Fruit fly (Drosophila melanogaster) whole organism, embryonic: ENCODE results near the gene CG46303.

Source experiments
- ATbp ChIP-seq: fragments of 200-800 bp; sonication (Bioruptor generic); optimal IDR thresholded peaks from 2 replicates; lab custom pipeline; 2017; ENCODE audit warnings: missing biosample characterization, mild to moderate bottlenecking, missing genetic modification characterization, missing genetic modification reagents
- Aef1 ChIP-seq: fragments of 200-800 bp; sonication (Bioruptor generic); IDR thresholded peaks from 3 replicates; pipeline ENCODE4 v1.3.6; 2022; ENCODE audit warnings: missing biosample characterization, missing genetic modification characterization
- Atf3 ChIP-seq: fragments of 200-800 bp; sonication (Bioruptor generic); optimal IDR thresholded peaks from 3 replicates; lab custom pipeline; 2016; ENCODE audit warnings: missing biosample characterization, missing genetic modification characterization
- Bdp1 ChIP-seq: fragments of 200-800 bp; sonication (Bioruptor generic); optimal IDR thresholded peaks from 3 replicates; lab custom pipeline; 2016; ENCODE audit warnings: missing biosample characterization, missing genetic modification characterization
- CG1024 ChIP-seq: fragments of 200-800 bp; sonication (Bioruptor generic); IDR thresholded peaks from 2 replicates; pipeline ENCODE4 v1.3.6; 2022; ENCODE audit warnings: missing biosample characterization, missing genetic modification characterization
- CG11093 ChIP-seq: fragments of 200-800 bp; sonication (Bioruptor generic); IDR thresholded peaks from 3 replicates; pipeline ENCODE4 v1.3.6; 2022; ENCODE audit warnings: missing biosample characterization, missing genetic modification characterization
- CG14965 ChIP-seq: fragments of 200-800 bp; sonication (Bioruptor generic); optimal IDR thresholded peaks from 2 replicates; lab custom pipeline; 2016; ENCODE audit warnings: missing biosample characterization, missing genetic modification characterization, borderline replicate concordance
- CG16815 ChIP-seq: fragments of 200-800 bp; sonication (Bioruptor generic); optimal IDR thresholded peaks from 3 replicates; lab custom pipeline; 2017; ENCODE audit warnings: missing biosample characterization, mild to moderate bottlenecking, missing genetic modification characterization
- CG16863 ChIP-seq: fragments of 200-800 bp; sonication (Bioruptor generic); optimal IDR thresholded peaks from 3 replicates; lab custom pipeline; 2016; ENCODE audit warnings: missing biosample characterization, missing genetic modification characterization
- CG17568 ChIP-seq: fragments of 200-800 bp; sonication (Bioruptor generic); optimal IDR thresholded peaks from 2 replicates; lab custom pipeline; 2018; ENCODE audit warnings: missing biosample characterization, mild to moderate bottlenecking, missing genetic modification characterization, moderate library complexity
- CG30403 ChIP-seq: fragments of 200-800 bp; sonication (Bioruptor generic); optimal IDR thresholded peaks from 3 replicates; lab custom pipeline; 2016; ENCODE audit warnings: missing biosample characterization, missing genetic modification characterization
- CG5953 ChIP-seq: fragments of 200-800 bp; sonication (Bioruptor generic); IDR thresholded peaks from 2 replicates; pipeline ENCODE4 v1.3.6; 2022; ENCODE audit warnings: missing biosample characterization, missing genetic modification characterization
- CG6254 ChIP-seq: fragments of 200-800 bp; sonication (Bioruptor generic); optimal IDR thresholded peaks from 3 replicates; lab custom pipeline; 2017; ENCODE audit warnings: mild to moderate bottlenecking, missing biosample characterization, missing genetic modification reagents, missing genetic modification characterization
- CG6791 ChIP-seq: fragments of 200-800 bp; sonication (Bioruptor generic); IDR thresholded peaks from 3 replicates; pipeline ENCODE4 v1.3.6; 2022; ENCODE audit warnings: missing biosample characterization, missing genetic modification characterization; ENCODE audit not compliant: partially characterized antibody
- CG7786 ChIP-seq: fragments of 200-800 bp; sonication (Bioruptor generic); optimal IDR thresholded peaks from 2 replicates; lab custom pipeline; 2016; ENCODE audit warnings: missing biosample characterization, missing genetic modification characterization
- CG8089 ChIP-seq: fragments of 200-800 bp; sonication (Bioruptor generic); optimal IDR thresholded peaks from 3 replicates; lab custom pipeline; 2016; ENCODE audit warnings: missing biosample characterization, missing genetic modification characterization
- CG8281 ChIP-seq: fragments of 200-800 bp; sonication (Bioruptor generic); optimal IDR thresholded peaks from 2 replicates; lab custom pipeline; 2018; ENCODE audit warnings: missing biosample characterization, mild to moderate bottlenecking, missing genetic modification characterization, moderate library complexity
- CG9817 ChIP-seq: fragments of 200-800 bp; sonication (Bioruptor generic); optimal IDR thresholded peaks from 2 replicates; lab custom pipeline; 2018; ENCODE audit warnings: missing biosample characterization, mild to moderate bottlenecking, missing genetic modification characterization, moderate library complexity
- CTCF ChIP-seq: fragments of 200-800 bp; sonication (Bioruptor generic); optimal IDR thresholded peaks from 2 replicates; lab custom pipeline; 2017; ENCODE audit warnings: missing biosample characterization, mild to moderate bottlenecking, missing genetic modification characterization, moderate library complexity
- Dip2 ChIP-seq: fragments of 200-800 bp; sonication (Bioruptor generic); IDR thresholded peaks from 2 replicates; pipeline ENCODE4 v1.3.6; 2022; ENCODE audit warnings: missing biosample characterization, missing genetic modification characterization
- Dref ChIP-seq: fragments of 200-800 bp; sonication (Bioruptor generic); IDR thresholded peaks from 2 replicates; pipeline ENCODE4 v1.3.6; 2022; ENCODE audit warnings: missing biosample characterization, missing genetic modification characterization
- Drgx ChIP-seq: fragments of 200-800 bp; sonication (Bioruptor generic); IDR thresholded peaks from 2 replicates; pipeline ENCODE4 v1.3.6; 2022; ENCODE audit warnings: missing biosample characterization, missing genetic modification characterization
- E2f1 ChIP-seq: fragments of 200-800 bp; sonication (Bioruptor generic); IDR thresholded peaks from 2 replicates; pipeline ENCODE4 v1.3.6; 2022; ENCODE audit warnings: missing biosample characterization, missing genetic modification characterization
- Elba2 ChIP-seq: fragments of 200-800 bp; sonication (Bioruptor generic); optimal IDR thresholded peaks from 3 replicates; lab custom pipeline; 2016; ENCODE audit warnings: missing biosample characterization, missing genetic modification characterization
- Ets65A ChIP-seq: fragments of 200-800 bp; sonication (Bioruptor generic); peaks from one replicate; lab custom pipeline; 2016; ENCODE audit warnings: missing biosample characterization, missing genetic modification characterization
- Gug ChIP-seq: fragments of 200-800 bp; sonication (Bioruptor generic); IDR thresholded peaks from 4 replicates; pipeline ENCODE4 v1.3.6; 2022; ENCODE audit warnings: missing biosample characterization, missing genetic modification characterization
- HmgD ChIP-seq: fragments of 200-800 bp; sonication (Bioruptor generic); optimal IDR thresholded peaks from 3 replicates; lab custom pipeline; 2016; ENCODE audit warnings: missing biosample characterization, missing genetic modification characterization
- NFAT ChIP-seq: fragments of 200-800 bp; sonication (Bioruptor generic); IDR thresholded peaks from 2 replicates; pipeline ENCODE4 v1.3.6; 2022; ENCODE audit warnings: missing biosample characterization, missing genetic modification characterization
- Oli ChIP-seq: fragments of 200-800 bp; sonication (Bioruptor generic); optimal IDR thresholded peaks from 2 replicates; lab custom pipeline; 2018; ENCODE audit warnings: missing biosample characterization, mild to moderate bottlenecking, missing genetic modification characterization, moderate library complexity
- Ptx1 ChIP-seq: fragments of 200-800 bp; sonication (Bioruptor generic); IDR thresholded peaks from 2 replicates; pipeline ENCODE4 v1.3.6; 2022; ENCODE audit warnings: missing biosample characterization, missing genetic modification characterization
- Ravus ChIP-seq: fragments of 200-800 bp; sonication (Bioruptor generic); IDR thresholded peaks from 2 replicates; pipeline ENCODE4 v1.3.6; 2022; ENCODE audit warnings: missing biosample characterization, missing genetic modification characterization
- Sox100B ChIP-seq: fragments of 200-800 bp; sonication (Bioruptor generic); optimal IDR thresholded peaks from 3 replicates; lab custom pipeline; 2018; ENCODE audit warnings: missing biosample characterization, mild to moderate bottlenecking, missing genetic modification characterization
- chn ChIP-seq: fragments of 200-800 bp; sonication (Bioruptor generic); optimal IDR thresholded peaks from 2 replicates; lab custom pipeline; 2016; ENCODE audit warnings: missing biosample characterization, missing genetic modification characterization
- disco-r ChIP-seq: fragments of 200-800 bp; sonication (Bioruptor generic); optimal IDR thresholded peaks from 2 replicates; lab custom pipeline; 2016; ENCODE audit warnings: missing biosample characterization, missing genetic modification characterization
- en ChIP-seq: fragments of 200-800 bp; sonication (Bioruptor generic); optimal IDR thresholded peaks from 2 replicates; lab custom pipeline; 2016; ENCODE audit warnings: missing biosample characterization, missing genetic modification characterization
- ewg ChIP-seq: fragments of 200-800 bp; sonication (Bioruptor generic); optimal IDR thresholded peaks from 3 replicates; lab custom pipeline; 2017; ENCODE audit warnings: mild to moderate bottlenecking, missing biosample characterization, missing genetic modification reagents, missing genetic modification characterization
- fd102C ChIP-seq: fragments of 200-800 bp; sonication (Bioruptor generic); optimal IDR thresholded peaks from 2 replicates; lab custom pipeline; 2018; ENCODE audit warnings: missing biosample characterization, mild to moderate bottlenecking, missing genetic modification characterization, moderate library complexity
- ftz-f1 ChIP-seq: fragments of 200-800 bp; sonication (Bioruptor generic); optimal IDR thresholded peaks from 2 replicates; lab custom pipeline; 2016; ENCODE audit warnings: missing biosample characterization, missing genetic modification characterization
- grn ChIP-seq: fragments of 200-800 bp; sonication (Bioruptor generic); optimal IDR thresholded peaks from 3 replicates; lab custom pipeline; 2017; ENCODE audit warnings: missing biosample characterization, missing genetic modification characterization
- gt ChIP-seq: fragments of 200-800 bp; sonication (Bioruptor generic); IDR thresholded peaks from 2 replicates; pipeline ENCODE4 v1.3.6; 2022; ENCODE audit warnings: missing biosample characterization, missing genetic modification characterization
- hth ChIP-seq: fragments of >200 bp; optimal IDR thresholded peaks from 2 replicates; lab custom pipeline; 2017; ENCODE audit warnings: inconsistent platforms
- jing ChIP-seq: fragments of 200-800 bp; sonication (Bioruptor generic); optimal IDR thresholded peaks from 2 replicates; lab custom pipeline; 2018; ENCODE audit warnings: missing biosample characterization, mild to moderate bottlenecking, missing genetic modification characterization
- lmd ChIP-seq: fragments of 200-800 bp; sonication (Bioruptor generic); IDR thresholded peaks from 2 replicates; pipeline ENCODE4 v1.3.6; 2022; ENCODE audit warnings: missing biosample characterization, missing genetic modification characterization
- phol ChIP-seq: fragments of 200-800 bp; sonication (Bioruptor generic); optimal IDR thresholded peaks from 3 replicates; lab custom pipeline; 2018; ENCODE audit warnings: missing biosample characterization, mild to moderate bottlenecking, missing genetic modification characterization, moderate library complexity
- prd ChIP-seq, 3 experiments: fragments of >200 bp in 2 of 3; fragments of 200-800 bp in 1 of 3; sonication (Bioruptor generic) in 1 of 3; optimal IDR thresholded peaks in 2 of 3; IDR thresholded peaks in 1 of 3; 2 replicates in 2 of 3; 3 replicates in 1 of 3; pipeline versions ENCODE4 v1.3.6 to Lab custom; 2017 to 2022; ENCODE audit warnings: missing biosample characterization in 1 of 3, missing genetic modification characterization in 1 of 3
- pros ChIP-seq: fragments of 200-800 bp; sonication (Bioruptor generic); optimal IDR thresholded peaks from 3 replicates; lab custom pipeline; 2019; ENCODE audit warnings: missing biosample characterization, mild to moderate bottlenecking, missing genetic modification characterization, moderate library complexity
- sim ChIP-seq: fragments of 200-800 bp; sonication (Bioruptor generic); IDR thresholded peaks from 2 replicates; pipeline ENCODE4 v1.3.6; 2022; ENCODE audit warnings: missing biosample characterization, missing genetic modification characterization
- sqz ChIP-seq: fragments of 200-800 bp; sonication (Bioruptor generic); optimal IDR thresholded peaks from 3 replicates; lab custom pipeline; 2018; ENCODE audit warnings: missing biosample characterization, mild to moderate bottlenecking, missing genetic modification characterization
- tna ChIP-seq: fragments of 200-800 bp; sonication (Bioruptor generic); IDR thresholded peaks from 2 replicates; pipeline ENCODE4 v1.3.6; 2022; ENCODE audit warnings: missing biosample characterization, missing genetic modification characterization; ENCODE audit not compliant: partially characterized antibody
- twi ChIP-seq: fragments of 200-800 bp; optimal IDR thresholded peaks from 2 replicates; lab custom pipeline; 2019; ENCODE audit warnings: missing biosample characterization, mild to moderate bottlenecking, missing genetic modification characterization, moderate library complexity
- unpg ChIP-seq: fragments of 200-800 bp; sonication (Bioruptor generic); optimal IDR thresholded peaks from 3 replicates; lab custom pipeline; 2018; ENCODE audit warnings: missing biosample characterization, mild to moderate bottlenecking, missing genetic modification characterization, moderate library complexity
- vnd ChIP-seq: fragments of 200-800 bp; sonication (Bioruptor generic); IDR thresholded peaks from 3 replicates; pipeline ENCODE4 v1.3.6; 2022; ENCODE audit warnings: missing biosample characterization, missing genetic modification characterization; ENCODE audit not compliant: partially characterized antibody

Gene CG46303

dm6 chr3R:5833948-5834504 is 12.3 kb downstream of the CG46303 start (continued):
- TF ChIP-seq CG11093 (GFP tag; lab: Robert Waterston, UW) = 0 out of 3 replicates have a peak, but pooled peaks have one; percentile 10
- TF ChIP-seq Ravus (GFP tag; lab: Robert Waterston, UW) = no peak
- TF ChIP-seq hth (lab: Kevin White, UChicago) = no peak
- TF ChIP-seq CG16863 (GFP tag; lab: Kevin White, UChicago) = peak; percentile 6
- TF ChIP-seq phol (tag; lab: Kevin White, UChicago) = no peak
- TF ChIP-seq chn (GFP tag; lab: Kevin White, UChicago) = no peak
- TF ChIP-seq sqz (GFP tag; lab: Kevin White, UChicago) = no peak
- TF ChIP-seq Bdp1 (GFP tag; lab: Kevin White, UChicago) = no peak
- no peak for TF ChIP-seq CTCF (GFP tag; lab: Kevin White, UChicago)
- no peak for TF ChIP-seq Gug (GFP tag; lab: Robert Waterston, UW)
- no peak for TF ChIP-seq CG17568 (GFP tag; lab: Kevin White, UChicago)
- TF ChIP-seq twi (tag; lab: Kevin White, UChicago) = no peak
- no peak for TF ChIP-seq jing (GFP tag; lab: Kevin White, UChicago)
- no peak for TF ChIP-seq vnd
- TF ChIP-seq ewg (GFP tag; lab: Kevin White, UChicago) = no peak
- TF ChIP-seq E2f1 = no peak
- no peak for TF ChIP-seq CG14965 (GFP tag; lab: Kevin White, UChicago)
- no peak for TF ChIP-seq disco-r
- TF ChIP-seq sim (GFP tag; lab: Robert Waterston, UW) = no peak
- no peak for TF ChIP-seq CG30403 (GFP tag; lab: Kevin White, UChicago)
- TF ChIP-seq Elba2 (GFP tag; lab: Kevin White, UChicago) = no peak
- no peak for TF ChIP-seq CG8281
- no peak for TF ChIP-seq Dref (GFP tag; lab: Robert Waterston, UW)
- no peak for TF ChIP-seq Dip2 (GFP tag; lab: Robert Waterston, UW)
- no peak for TF ChIP-seq CG5953 (GFP tag; lab: Robert Waterston, UW)
- peak; percentile 49; the same call in 1 of the 2 replicates for TF ChIP-seq Ptx1 (GFP tag; lab: Robert Waterston, UW)
- no peak for TF ChIP-seq ftz-f1 (GFP tag; lab: Kevin White, UChicago)
- 0 out of 2 replicates have a peak, but pooled peaks have one; percentile 14 for TF ChIP-seq lmd (GFP tag; lab: Robert Waterston, UW)
- no peak for TF ChIP-seq CG8089 (GFP tag; lab: Kevin White, UChicago)
- TF ChIP-seq CG7786 (GFP tag; lab: Kevin White, UChicago) = no peak
- TF ChIP-seq fd102C (GFP tag; lab: Kevin White, UChicago) = no peak
- peak; percentile 85 for TF ChIP-seq Ets65A (GFP tag; lab: Kevin White, UChicago)
- no peak for TF ChIP-seq pros (GFP tag; lab: Kevin White, UChicago)
- TF ChIP-seq gt = no peak
- no peak for TF ChIP-seq HmgD
- TF ChIP-seq CG6791 (GFP tag; lab: Robert Waterston, UW) = no peak
- no peak for TF ChIP-seq ATbp (GFP tag; lab: Kevin White, UChicago)
- TF ChIP-seq unpg (GFP tag; lab: Kevin White, UChicago) = peak; percentile 24
- no peak for TF ChIP-seq en (GFP tag; lab: Kevin White, UChicago)
- no peak for TF ChIP-seq tna (GFP tag; lab: Robert Waterston, UW)
- peak; percentile 95 for TF ChIP-seq Drgx
- TF ChIP-seq Oli = no peak
- no peak for TF ChIP-seq Atf3
- TF ChIP-seq prd (optimal IDR thresholded peaks at IDR 0.05; lab: Kevin White, UChicago) = no peak
- TF ChIP-seq prd (GFP tag; IDR thresholded peaks at IDR 0.05; lab: Robert Waterston, UW) = no peak
- TF ChIP-seq NFAT (GFP tag; lab: Robert Waterston, UW) = no peak
- TF ChIP-seq CG6254 (GFP tag; lab: Kevin White, UChicago) = no peak
- no peak for TF ChIP-seq CG16815 (GFP tag; lab: Kevin White, UChicago)
- no peak for TF ChIP-seq CG9817 (tag; lab: Kevin White, UChicago)
- TF ChIP-seq grn (GFP tag; lab: Kevin White, UChicago) = no peak
- no peak for TF ChIP-seq Sox100B (GFP tag; lab: Kevin White, UChicago)
- 0 out of 3 replicates have a peak, but pooled peaks have one; percentile 37 for TF ChIP-seq Aef1
- TF ChIP-seq CG1024 (GFP tag; lab: Robert Waterston, UW) = no peak
